Worm (Caenorhabditis elegans): ENCODE measurements around the gene F58E2.2.

DNA sequence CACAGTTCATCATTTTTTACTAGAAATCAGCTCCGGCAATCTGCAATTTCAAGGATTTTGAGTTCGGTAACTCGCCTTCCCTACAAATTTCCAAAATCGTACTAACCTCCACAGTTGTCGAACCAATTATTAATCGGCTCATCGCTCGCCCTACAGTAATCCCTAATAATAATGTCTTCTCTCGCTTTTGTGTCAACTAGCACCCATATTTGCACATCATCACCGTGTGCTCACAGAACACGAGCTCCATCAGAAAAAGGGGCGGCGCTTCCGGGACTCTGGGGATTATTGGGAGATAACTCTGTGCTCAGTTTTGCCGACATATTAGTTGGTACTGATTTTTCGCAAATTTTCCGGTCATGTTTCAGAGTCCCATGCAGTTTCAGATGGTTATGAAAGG lies 28.1 kb downstream of the F58E2.2 start, which contains the start of gene ceh-53:
- TF ChIP-seq swsn-7 (tag; optimal IDR thresholded peaks at IDR 0.05) (no peak), ets-5 (GFP tag; IDR thresholded peaks at IDR 0.05) (no peak), snpc-4 (tag; optimal IDR thresholded peaks at IDR 0.05) (no peak), blmp-1 (tag; optimal IDR thresholded peaks at IDR 0.05) (no peak), dpl-1 (GFP tag; optimal IDR thresholded peaks at IDR 0.05) (no peak), F16B12.6 (tag; optimal IDR thresholded peaks at IDR 0.05) (no peak)
